Worm (Caenorhabditis elegans) whole organism, young adult: ENCODE results near the gene icln-1.

Experiments used
- B0261.1 ChIP-seq: sonication (generic microtip); optimal IDR thresholded peaks from 2 replicates; lab custom pipeline; 2016; ENCODE audit warnings: mild to moderate bottlenecking, missing genetic modification characterization, moderate library complexity, missing compliant biosample characterization
- B0336.3 ChIP-seq: fragments of 200-800 bp; sonication (Bioruptor generic); IDR thresholded peaks from 2 replicates; pipeline ENCODE4 v1.3.6; 2022; ENCODE audit warnings: missing genetic modification characterization, missing compliant biosample characterization
- C06A6.2 ChIP-seq: fragments of 200-800 bp; sonication (Bioruptor generic); conservative IDR thresholded peaks from 2 replicates; pipeline ENCODE4 v1.3.6; 2022; ENCODE audit warnings: missing genetic modification characterization, missing compliant biosample characterization
- F49E8.2 ChIP-seq: sonication (generic microtip); optimal IDR thresholded peaks from 3 replicates; lab custom pipeline; 2017; ENCODE audit warnings: missing genetic modification characterization, mild to moderate bottlenecking, missing compliant biosample characterization, antibody characterized with exemption, moderate library complexity; ENCODE audit not compliant: insufficient read depth
- F57A8.1 ChIP-seq: fragments of 200-800 bp; sonication (Bioruptor generic); optimal IDR thresholded peaks from 2 replicates; lab custom pipeline; 2018; ENCODE audit warnings: mild to moderate bottlenecking, missing genetic modification characterization, moderate library complexity, missing compliant biosample characterization
- F57C9.4 ChIP-seq: sonication (generic microtip); optimal IDR thresholded peaks from 2 replicates; lab custom pipeline; 2017; ENCODE audit warnings: mild to moderate bottlenecking, missing genetic modification characterization, missing compliant biosample characterization
- K11D2.4 ChIP-seq: fragments of 200-800 bp; sonication (Bioruptor generic); IDR thresholded peaks from 2 replicates; pipeline ENCODE4 v1.3.6; 2022; ENCODE audit warnings: missing genetic modification reagents, missing genetic modification characterization, missing compliant biosample characterization
- T07F8.4 ChIP-seq: sonication (generic microtip); optimal IDR thresholded peaks from 2 replicates; lab custom pipeline; 2016; ENCODE audit warnings: mild to moderate bottlenecking, missing genetic modification characterization, moderate library complexity, missing compliant biosample characterization
- Y53G8AR.9 ChIP-seq: fragments of 200-800 bp; sonication (Bioruptor generic); conservative IDR thresholded peaks from 2 replicates; pipeline ENCODE4 v1.3.6; 2022; ENCODE audit warnings: missing genetic modification reagents, missing genetic modification characterization, missing compliant biosample characterization
- Y79H2A.3 ChIP-seq: fragments of 200-800 bp; sonication (Bioruptor generic); conservative IDR thresholded peaks from 2 replicates; pipeline ENCODE4 v1.3.6; 2022; ENCODE audit warnings: missing genetic modification reagents, missing genetic modification characterization, missing compliant biosample characterization
- aptf-2 ChIP-seq: fragments of 200-800 bp; sonication (Bioruptor generic); conservative IDR thresholded peaks from 2 replicates; pipeline ENCODE4 v1.3.6; 2022; ENCODE audit warnings: missing genetic modification reagents, missing genetic modification characterization, missing compliant biosample characterization
- ccch-3 ChIP-seq: fragments of 200-800 bp; sonication (Bioruptor generic); optimal IDR thresholded peaks from 2 replicates; lab custom pipeline; 2018; ENCODE audit warnings: mild to moderate bottlenecking, missing genetic modification characterization, missing compliant biosample characterization
- cebp-1 ChIP-seq, 2 experiments: fragments of 200-800 bp in 1 of 2; sonication (Bioruptor generic) in 1 of 2; sonication (generic microtip) in 1 of 2; IDR thresholded peaks in 1 of 2; optimal IDR thresholded peaks in 1 of 2; 2 replicates each; pipeline versions ENCODE4 v1.3.6 to Lab custom; 2017 to 2022; ENCODE audit warnings: missing compliant biosample characterization in 2 of 2, missing genetic modification characterization in 2 of 2, mild to moderate bottlenecking in 1 of 2, missing genetic modification reagents in 1 of 2, moderate library complexity in 1 of 2
- cebp-2 ChIP-seq: fragments of 200-800 bp; sonication (Bioruptor generic); IDR thresholded peaks from 2 replicates; pipeline ENCODE4 v1.3.6; 2022; ENCODE audit warnings: missing genetic modification characterization, missing compliant biosample characterization
- ceh-100 ChIP-seq: fragments of 200-800 bp; sonication (Bioruptor generic); IDR thresholded peaks from 2 replicates; pipeline ENCODE4 v1.3.6; 2022; ENCODE audit warnings: missing genetic modification reagents, missing genetic modification characterization, missing compliant biosample characterization
- ceh-79 ChIP-seq: sonication (generic microtip); optimal IDR thresholded peaks from 2 replicates; lab custom pipeline; 2017; ENCODE audit warnings: mild to moderate bottlenecking, missing genetic modification characterization, missing compliant biosample characterization
- efl-1 ChIP-seq: fragments of 150-350 bp; optimal IDR thresholded peaks from 2 replicates; lab custom pipeline; 2014; ENCODE audit warnings: missing biosample characterization, missing genetic modification reagents, missing genetic modification characterization
- egl-44 ChIP-seq: fragments of 200-800 bp; sonication (Bioruptor generic); IDR thresholded peaks from 2 replicates; pipeline ENCODE4 v1.3.6; 2022; ENCODE audit warnings: missing genetic modification reagents, missing genetic modification characterization, missing compliant biosample characterization
- ekl-4 ChIP-seq: fragments of 200-800 bp; sonication (Bioruptor generic); IDR thresholded peaks from 2 replicates; pipeline ENCODE4 v1.3.6; 2022; ENCODE audit warnings: missing genetic modification reagents, missing genetic modification characterization, missing compliant biosample characterization
- hlh-12 ChIP-seq: sonication (generic microtip); optimal IDR thresholded peaks from 2 replicates; lab custom pipeline; 2016; ENCODE audit warnings: missing genetic modification characterization, missing compliant biosample characterization
- hlh-26 ChIP-seq: fragments of 200-800 bp; sonication (Bioruptor generic); conservative IDR thresholded peaks from 2 replicates; pipeline ENCODE4 v1.3.6; 2022; ENCODE audit warnings: missing genetic modification reagents, missing genetic modification characterization, missing compliant biosample characterization
- hmg-20 ChIP-seq: fragments of 200-800 bp; sonication (Bioruptor generic); IDR thresholded peaks from 2 replicates; pipeline ENCODE4 v1.3.6; 2022; ENCODE audit warnings: missing genetic modification reagents, missing genetic modification characterization, missing compliant biosample characterization
- hrde-1 ChIP-seq: sonication (generic microtip); optimal IDR thresholded peaks from 2 replicates; lab custom pipeline; 2016; ENCODE audit warnings: missing genetic modification characterization, mild to moderate bottlenecking, missing compliant biosample characterization, moderate library complexity, missing genotype, missing genetic modification reagents, borderline replicate concordance
- hsf-1 ChIP-seq: fragments of 200-800 bp; sonication (Bioruptor generic); IDR thresholded peaks from 2 replicates; pipeline ENCODE4 v1.3.6; 2022; ENCODE audit warnings: missing genetic modification reagents, missing genetic modification characterization, missing compliant biosample characterization
- lag-1 ChIP-seq: fragments of 200-800 bp; sonication (Bioruptor generic); IDR thresholded peaks from 2 replicates; pipeline ENCODE4 v1.3.6; 2022; ENCODE audit warnings: missing genetic modification reagents, missing genetic modification characterization, missing compliant biosample characterization
- lsl-1 ChIP-seq: fragments of 200-800 bp; sonication (Bioruptor generic); optimal IDR thresholded peaks from 2 replicates; lab custom pipeline; 2018; ENCODE audit warnings: mild to moderate bottlenecking, missing genetic modification characterization, moderate library complexity, missing compliant biosample characterization
- lsy-27 ChIP-seq: sonication (generic microtip); optimal IDR thresholded peaks from 2 replicates; lab custom pipeline; 2017; ENCODE audit warnings: missing genetic modification characterization, mild to moderate bottlenecking, missing compliant biosample characterization, antibody characterized with exemption, missing genotype, borderline replicate concordance; ENCODE audit not compliant: insufficient read depth
- madf-10 ChIP-seq: sonication (generic microtip); optimal IDR thresholded peaks from 2 replicates; lab custom pipeline; 2016; ENCODE audit warnings: mild to moderate bottlenecking, missing genetic modification characterization, missing compliant biosample characterization
- madf-3 ChIP-seq: fragments of 200-800 bp; sonication (Bioruptor generic); IDR thresholded peaks from 2 replicates; pipeline ENCODE4 v1.3.6; 2022; ENCODE audit warnings: missing genetic modification reagents, missing genetic modification characterization, missing compliant biosample characterization
- madf-8 ChIP-seq: fragments of 200-800 bp; sonication (Bioruptor generic); conservative IDR thresholded peaks from 2 replicates; pipeline ENCODE4 v1.3.6; 2022; ENCODE audit warnings: missing genetic modification reagents, missing genetic modification characterization, missing compliant biosample characterization
- mxl-1 ChIP-seq: sonication (generic microtip); optimal IDR thresholded peaks from 2 replicates; lab custom pipeline; 2016; ENCODE audit warnings: missing genetic modification characterization, missing compliant biosample characterization
- nfya-1 ChIP-seq: sonication (generic microtip); optimal IDR thresholded peaks from 2 replicates; lab custom pipeline; 2017; ENCODE audit warnings: antibody characterized with exemption, missing compliant biosample characterization, missing genetic modification characterization, borderline replicate concordance; ENCODE audit not compliant: insufficient read depth
- nhr-120 ChIP-seq: fragments of 200-800 bp; sonication (Bioruptor generic); IDR thresholded peaks from 2 replicates; pipeline ENCODE4 v1.3.6; 2022; ENCODE audit warnings: missing genetic modification characterization, missing compliant biosample characterization
- nhr-27 ChIP-seq: fragments of 200-800 bp; sonication (Bioruptor generic); optimal IDR thresholded peaks from 2 replicates; lab custom pipeline; 2018; ENCODE audit warnings: mild to moderate bottlenecking, missing genetic modification characterization, moderate library complexity, missing compliant biosample characterization
- nhr-80 ChIP-seq: sonication (generic microtip); optimal IDR thresholded peaks from 2 replicates; lab custom pipeline; 2016; ENCODE audit warnings: missing genetic modification characterization, missing compliant biosample characterization
- rcor-1 ChIP-seq: fragments of 200-800 bp; sonication (Bioruptor generic); IDR thresholded peaks from 2 replicates; pipeline ENCODE4 v1.3.6; 2022; ENCODE audit warnings: missing genetic modification reagents, missing genetic modification characterization, missing compliant biosample characterization
- rec-8 ChIP-seq, 2 experiments: sonication (generic microtip); optimal IDR thresholded peaks; 2 replicates each; lab custom pipeline; 2016; ENCODE audit warnings: mild to moderate bottlenecking in 2 of 2, missing genetic modification characterization in 2 of 2, missing genetic modification reagents in 2 of 2, missing genotype in 2 of 2, missing biosample characterization in 1 of 2, missing compliant biosample characterization in 1 of 2, moderate library complexity in 1 of 2
- repo-1 ChIP-seq: sonication (generic microtip); optimal IDR thresholded peaks from 2 replicates; lab custom pipeline; 2017; ENCODE audit warnings: mild to moderate bottlenecking, missing genetic modification characterization, missing compliant biosample characterization
- sdz-38 ChIP-seq: sonication (generic microtip); optimal IDR thresholded peaks from 2 replicates; lab custom pipeline; 2016; ENCODE audit warnings: missing genotype, missing genetic modification characterization, missing compliant biosample characterization
- snpc-3.4 ChIP-seq: sonication (generic microtip); optimal IDR thresholded peaks from 2 replicates; lab custom pipeline; 2017; ENCODE audit warnings: missing genetic modification characterization, mild to moderate bottlenecking, missing compliant biosample characterization, antibody characterized with exemption, moderate library complexity, missing genotype, missing genetic modification reagents
- unc-62 ChIP-seq: fragments of 150-350 bp; optimal IDR thresholded peaks from 2 replicates; lab custom pipeline; 2014; ENCODE audit warnings: missing biosample characterization, missing genetic modification reagents, missing genetic modification characterization
- xnd-1 ChIP-seq: sonication (generic microtip); optimal IDR thresholded peaks from 2 replicates; lab custom pipeline; 2016; ENCODE audit warnings: missing genotype, missing genetic modification reagents, missing genetic modification characterization, missing compliant biosample characterization
- zfh-2 ChIP-seq: fragments of 200-800 bp; sonication (Bioruptor generic); conservative IDR thresholded peaks from 2 replicates; pipeline ENCODE4 v1.3.6; 2022; ENCODE audit warnings: missing genetic modification reagents, missing genetic modification characterization, missing compliant biosample characterization
- ztf-18 ChIP-seq: sonication (generic microtip); optimal IDR thresholded peaks from 2 replicates; lab custom pipeline; 2016; ENCODE audit warnings: missing genotype, mild to moderate bottlenecking, missing genetic modification characterization, missing compliant biosample characterization
- ztf-22 ChIP-seq: fragments of 200-800 bp; sonication (Bioruptor generic); optimal IDR thresholded peaks from 2 replicates; lab custom pipeline; 2018; ENCODE audit warnings: mild to moderate bottlenecking, missing genetic modification characterization, moderate library complexity, missing compliant biosample characterization
- ztf-3 ChIP-seq: fragments of 200-800 bp; sonication (Bioruptor generic); optimal IDR thresholded peaks from 2 replicates; lab custom pipeline; 2018; ENCODE audit warnings: mild to moderate bottlenecking, missing genetic modification characterization, missing compliant biosample characterization
- ztf-6 ChIP-seq: fragments of 200-800 bp; sonication (Bioruptor generic); IDR thresholded peaks from 2 replicates; pipeline ENCODE4 v1.3.6; 2022; ENCODE audit warnings: missing genetic modification reagents, missing genetic modification characterization, missing compliant biosample characterization

The icln-1 gene

DNA sequence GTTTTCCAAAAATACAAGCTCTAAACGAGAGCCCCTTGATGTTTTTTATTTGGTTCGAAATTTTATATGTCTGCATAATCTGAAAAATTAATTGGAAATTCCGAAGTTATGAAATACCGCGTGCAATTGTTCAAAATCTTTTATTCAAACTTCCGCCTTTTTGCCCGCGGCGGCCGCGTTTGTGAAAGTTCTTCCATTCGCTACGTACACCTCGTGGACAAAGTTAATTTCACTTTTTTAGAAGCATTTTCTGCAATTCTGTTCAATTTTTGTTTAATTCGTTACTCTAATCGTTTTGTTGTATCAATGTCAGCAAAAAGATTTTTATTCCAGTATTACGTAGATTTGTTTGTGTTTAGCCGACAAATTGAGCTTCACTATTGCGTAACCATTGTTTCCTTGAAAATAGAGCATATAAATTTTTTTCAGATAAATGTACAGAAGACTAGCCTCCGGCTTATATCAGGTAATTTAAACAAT, 21.2 kb downstream of the icln-1 start, which contains the start of gene mppb-1 (continued):
- TF ChIP-seq C06A6.2 (GFP tag; lab: Robert Waterston, UW) (no peak), cebp-2 (GFP tag; lab: Robert Waterston, UW) (no peak), B0261.1 (tag; lab: Kevin White, UChicago) (peak; percentile 20), Y79H2A.3 (GFP tag; lab: Robert Waterston, UW) (no peak), K11D2.4 (peak; percentile 67), efl-1 (GFP tag; lab: Kevin White, UChicago) (peak; percentile 74), lag-1 (no peak), Y53G8AR.9 (GFP tag; lab: Robert Waterston, UW) (no peak), F57A8.1 (GFP tag; lab: Kevin White, UChicago) (no peak), unc-62 (GFP tag; lab: Kevin White, UChicago) (no peak), ccch-3 (GFP tag; lab: Kevin White, UChicago) (peak; percentile 71), madf-8 (GFP tag; lab: Robert Waterston, UW) (peak; percentile 40; the same call in 1 of the 2 replicates), hlh-12 (tag; lab: Kevin White, UChicago) (peak; percentile 1), lsy-27 (tag; lab: Kevin White, UChicago) (no peak), ztf-3 (GFP tag; lab: Kevin White, UChicago) (no peak), ztf-6 (GFP tag; lab: Robert Waterston, UW) (peak; percentile 41; the same call in 1 of the 2 replicates), zfh-2 (GFP tag; lab: Robert Waterston, UW) (no peak), madf-3 (GFP tag; lab: Robert Waterston, UW) (0 out of 2 replicates have a peak, but pooled peaks have one; percentile 60), rec-8 (tag; optimal IDR thresholded peaks at IDR 0.05; lab: Kevin White, UChicago) (peak; percentile 60), B0336.3 (GFP tag; lab: Robert Waterston, UW) (no peak), hsf-1 (0 out of 2 replicates have a peak, but pooled peaks have one; percentile 38), ekl-4 (peak; percentile 51), lsl-1 (GFP tag; lab: Kevin White, UChicago) (peak; percentile 52), hlh-26 (GFP tag; lab: Robert Waterston, UW) (no peak), ztf-22 (GFP tag; lab: Kevin White, UChicago) (no peak), sdz-38 (tag; lab: Kevin White, UChicago) (no peak), T07F8.4 (tag; lab: Kevin White, UChicago) (no peak), egl-44 (no peak), repo-1 (tag; lab: Kevin White, UChicago) (no peak), rcor-1 (GFP tag; lab: Robert Waterston, UW) (peak; percentile 60), nhr-120 (GFP tag; lab: Robert Waterston, UW) (no peak), xnd-1 (no peak), nfya-1 (no peak), mxl-1 (tag; lab: Kevin White, UChicago) (no peak), nhr-27 (no peak), nhr-80 (peak; percentile 1), F49E8.2 (tag; lab: Kevin White, UChicago) (no peak), ceh-79 (tag; lab: Kevin White, UChicago) (no peak), aptf-2 (GFP tag; lab: Robert Waterston, UW) (peak; percentile 82), snpc-3.4 (peak; percentile 28), cebp-1 (GFP tag; IDR thresholded peaks at IDR 0.05; lab: Robert Waterston, UW) (peak; percentile 80), cebp-1 (tag; optimal IDR thresholded peaks at IDR 0.05; lab: Kevin White, UChicago) (peak; percentile 89), ztf-18 (no peak), ceh-100 (peak; percentile 50; the same call in 1 of the 2 replicates), hmg-20 (GFP tag; lab: Robert Waterston, UW) (no peak), madf-10 (tag; lab: Kevin White, UChicago) (peak; percentile 83), hrde-1 (tag; lab: Kevin White, UChicago) (no peak), F57C9.4 (no peak)
